Fruit fly (Drosophila melanogaster): ENCODE results near the gene knk.

Gene knk

DNA sequence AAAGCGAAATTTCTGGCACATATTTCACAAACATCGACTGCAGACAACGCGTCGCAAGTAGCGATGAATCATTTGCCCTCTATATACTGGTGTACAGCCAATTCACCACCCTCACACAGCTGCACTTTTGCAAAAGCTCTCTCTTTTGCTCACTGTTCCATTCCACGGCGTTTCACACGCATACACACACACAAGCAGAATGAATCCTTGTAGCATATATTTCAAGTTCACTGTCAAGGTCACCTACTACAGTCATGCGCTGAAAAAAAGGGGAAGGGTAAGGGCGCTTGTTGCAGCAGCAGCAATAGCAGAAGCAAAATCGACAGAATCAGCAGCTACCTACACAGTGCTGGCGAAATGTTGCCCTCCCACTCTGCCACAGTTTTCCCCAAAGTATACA, 44.8 kb downstream of the knk start (continued):
- TF ChIP-seq zf30C (GFP tag; optimal IDR thresholded peaks at IDR 0.05), result no peak
- TF ChIP-seq bowl (GFP tag; IDR thresholded peaks at IDR 0.05), result no peak
- no peak for TF ChIP-seq Dfd (GFP tag; optimal IDR thresholded peaks at IDR 0.05)
- peak; percentile 86 for TF ChIP-seq pfk (GFP tag; optimal IDR thresholded peaks at IDR 0.05)
- TF ChIP-seq sima (GFP tag; optimal IDR thresholded peaks at IDR 0.05), result no peak
- peak; percentile 81 for TF ChIP-seq ewg (GFP tag; optimal IDR thresholded peaks at IDR 0.05)
- 0 out of 3 replicates have a peak, but pooled peaks have one; percentile 5 for TF ChIP-seq row (GFP tag; IDR thresholded peaks at IDR 0.05)
- TF ChIP-seq ERR (GFP tag; optimal IDR thresholded peaks at IDR 0.05), result peak; percentile 55
- TF ChIP-seq Ptx1 (GFP tag; IDR thresholded peaks at IDR 0.05), result no peak
- no peak for TF ChIP-seq CG31365 (tag; optimal IDR thresholded peaks at IDR 0.05)
- no peak for TF ChIP-seq z (GFP tag; IDR thresholded peaks at IDR 0.05)
- TF ChIP-seq gcm (GFP tag; optimal IDR thresholded peaks at IDR 0.05), result no peak
- no peak for TF ChIP-seq CG14710 (tag; optimal IDR thresholded peaks at IDR 0.05)
- no peak for TF ChIP-seq HLHmδ (GFP tag; optimal IDR thresholded peaks at IDR 0.05)
- TF ChIP-seq cg (GFP tag; optimal IDR thresholded peaks at IDR 0.05), result peak; percentile 55
- TF ChIP-seq sr (GFP tag; IDR thresholded peaks at IDR 0.05), result no peak
- no peak for TF ChIP-seq CG34376 (GFP tag; optimal IDR thresholded peaks at IDR 0.05)
- no peak for TF ChIP-seq ato (GFP tag; IDR thresholded peaks at IDR 0.05; ENCODE audit: partially characterized antibody)
- peak; percentile 6 to 20 for TF ChIP-seq Trl (optimal IDR thresholded peaks at IDR 0.05)
- TF ChIP-seq Trl (GFP tag; optimal IDR thresholded peaks at IDR 0.05), result no peak
- TF ChIP-seq CG32767 (GFP tag; IDR thresholded peaks at IDR 0.05), result 0 out of 2 replicates have a peak, but pooled peaks have one; percentile 33
- TF ChIP-seq chinmo (GFP tag; IDR thresholded peaks at IDR 0.05; ENCODE audit: partially characterized antibody), result peak; percentile 69; the same call in 1 of the 4 replicates

DNA sequence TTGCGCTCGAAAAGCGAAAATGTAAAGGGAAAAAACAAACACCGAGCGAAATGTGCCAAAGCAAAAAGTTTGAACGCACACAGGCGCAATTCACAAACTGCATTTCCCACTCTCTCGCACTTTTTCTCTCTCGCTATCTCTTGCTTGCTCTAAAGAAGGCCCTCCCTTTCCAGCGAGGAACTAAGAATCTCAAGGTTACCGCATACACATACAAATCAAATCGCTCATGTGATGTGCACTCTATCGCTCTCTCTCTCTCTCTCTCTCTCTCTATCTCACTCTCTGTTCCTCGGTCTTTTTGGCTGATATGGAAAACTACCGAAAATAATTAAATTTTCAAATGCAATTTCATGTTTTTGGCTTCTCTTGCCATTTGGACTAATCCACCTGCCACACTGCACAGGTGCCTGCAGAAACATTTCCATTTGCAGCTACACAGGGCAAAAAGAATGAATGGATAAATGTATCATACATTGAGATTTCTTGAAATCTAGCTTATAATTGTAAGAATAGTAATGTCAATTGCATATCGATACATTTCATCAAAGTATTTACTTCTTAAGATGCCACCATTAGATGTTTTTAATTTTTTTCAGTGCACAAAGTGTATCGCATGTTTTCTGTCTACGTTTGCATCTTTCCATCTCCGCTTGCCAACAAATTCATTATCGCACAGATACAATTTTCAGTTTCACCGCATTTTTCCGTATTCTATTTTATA, 46.0 kb downstream of the knk start:
- no peak for TF ChIP-seq CG30431 (GFP tag; optimal IDR thresholded peaks at IDR 0.05)
- TF ChIP-seq CG8089 (GFP tag; optimal IDR thresholded peaks at IDR 0.05), result no peak
- TF ChIP-seq ewg (GFP tag; optimal IDR thresholded peaks at IDR 0.05), result peak; percentile 17
- TF ChIP-seq CG8944 (GFP tag; optimal IDR thresholded peaks at IDR 0.05), result peak; percentile 2
- TF ChIP-seq Dip3 (GFP tag; optimal IDR thresholded peaks at IDR 0.05), result no peak
- peak; percentile 57 for TF ChIP-seq Med (GFP tag)
- peak; percentile 45 for TF ChIP-seq CG2712 (tag; optimal IDR thresholded peaks at IDR 0.05)
- TF ChIP-seq run (tag; optimal IDR thresholded peaks at IDR 0.05), result no peak
- no peak for TF ChIP-seq unc-4 (GFP tag; IDR thresholded peaks at IDR 0.05; ENCODE audit: partially characterized antibody)
- peak; percentile 58 for TF ChIP-seq sisA (GFP tag; IDR thresholded peaks at IDR 0.05)
- peak; percentile 63 for TF ChIP-seq cg (GFP tag; optimal IDR thresholded peaks at IDR 0.05)
- peak; percentile 17 for TF ChIP-seq Meics (GFP tag; optimal IDR thresholded peaks at IDR 0.05)
- no peak for TF ChIP-seq CG9817 (tag; optimal IDR thresholded peaks at IDR 0.05)
- no peak for TF ChIP-seq CG2678 (tag; optimal IDR thresholded peaks at IDR 0.05)
- TF ChIP-seq CG10543 (GFP tag; optimal IDR thresholded peaks at IDR 0.05), result no peak
- TF ChIP-seq trh (GFP tag; optimal IDR thresholded peaks at IDR 0.05), result no peak
- TF ChIP-seq esg (GFP tag; conservative IDR thresholded peaks at IDR 0.05), result no peak; the same call in 1 of the 2 replicates
- no peak for TF ChIP-seq NC2α (GFP tag; optimal IDR thresholded peaks at IDR 0.05)
- no peak for TF ChIP-seq tup (GFP tag; optimal IDR thresholded peaks at IDR 0.05)
- TF ChIP-seq CG12942 (GFP tag; optimal IDR thresholded peaks at IDR 0.05), result no peak
- TF ChIP-seq B-H1 (GFP tag; IDR thresholded peaks at IDR 0.05), result 0 out of 3 replicates have a peak, but pooled peaks have one; percentile 12
- no peak for TF ChIP-seq seq (GFP tag; IDR thresholded peaks at IDR 0.05)
- peak; percentile 38 for TF ChIP-seq CG30403 (GFP tag; optimal IDR thresholded peaks at IDR 0.05)
- TF ChIP-seq unpg (GFP tag; optimal IDR thresholded peaks at IDR 0.05), result no peak
- TF ChIP-seq CG11695 (GFP tag; IDR thresholded peaks at IDR 0.05), result 0 out of 3 replicates have a peak, but pooled peaks have one; percentile 35
- TF ChIP-seq CG14050 (GFP tag; IDR thresholded peaks at IDR 0.05), result no peak
- no peak for TF ChIP-seq Max (GFP tag; optimal IDR thresholded peaks at IDR 0.05)
- TF ChIP-seq CG13624 (GFP tag; optimal IDR thresholded peaks at IDR 0.05), result no peak
- no peak for TF ChIP-seq corto (GFP tag; optimal IDR thresholded peaks at IDR 0.05)
- peak; percentile 7 for TF ChIP-seq CG15269 (tag; optimal IDR thresholded peaks at IDR 0.05)

Data from whole organism, embryonic.